Fruit fly (Drosophila melanogaster) Kc167 (cell line): ENCODE data around the gene CG12171.

Experiments used
- Myc ChIP-seq: fragments of >200 bp; optimal IDR thresholded peaks from 2 replicates; lab custom pipeline; 2017; ENCODE audit warnings: missing external identifiers
- Sin3A ChIP-seq: fragments of >200 bp; optimal IDR thresholded peaks from 2 replicates; lab custom pipeline; 2018; ENCODE audit warnings: missing external identifiers
- h ChIP-seq: fragments of >200 bp; optimal IDR thresholded peaks from 3 replicates; lab custom pipeline; 2018; ENCODE audit warnings: missing external identifiers
- insv ChIP-seq: fragments of >200 bp; optimal IDR thresholded peaks from 3 replicates; lab custom pipeline; 2018; ENCODE audit warnings: missing external identifiers
- psq ChIP-seq: fragments of >200 bp; optimal IDR thresholded peaks from 2 replicates; lab custom pipeline; 2017; ENCODE audit warnings: missing external identifiers

DNA sequence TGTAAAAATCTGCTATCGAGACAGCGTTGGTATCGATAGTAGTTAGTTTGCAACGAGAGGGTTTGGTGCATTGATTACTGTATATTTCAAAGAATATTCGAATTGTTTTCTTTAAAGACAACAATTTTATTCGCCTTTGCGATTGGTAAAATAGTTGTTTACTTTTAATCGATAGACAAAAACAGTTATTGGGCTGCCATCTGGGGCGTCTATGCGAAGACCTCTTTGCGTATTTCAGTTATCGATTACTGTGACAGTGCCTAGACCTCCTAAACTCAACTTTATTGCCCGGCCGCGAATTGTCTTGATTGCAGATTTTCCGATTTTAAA lies 20.3 kb upstream of the CG12171 start, which contains the start of gene Atu:
- TF ChIP-seq Myc (lab: Kevin White, UChicago) (no peak), Sin3A (lab: Kevin White, UChicago) (no peak), psq (lab: Kevin White, UChicago) (no peak), insv (no peak), h (lab: Kevin White, UChicago) (no peak)
